Fruit fly (Drosophila melanogaster) whole organism, embryonic: ENCODE measurements around the gene TwdlR.

Experiments used
- Awh ChIP-seq: fragments of 200-800 bp; sonication (Bioruptor generic); IDR thresholded peaks from 2 replicates; pipeline ENCODE4, ENCODE4 v1.3.6; 2022; ENCODE audit warnings: missing biosample characterization, missing genetic modification characterization
- Bgb ChIP-seq: fragments of 200-800 bp; sonication (Bioruptor generic); IDR thresholded peaks from 2 replicates; pipeline ENCODE4 v1.3.6; 2022; ENCODE audit warnings: missing biosample characterization, missing genetic modification characterization; ENCODE audit not compliant: partially characterized antibody
- CG10979 ChIP-seq: fragments of 200-800 bp; sonication (Bioruptor generic); optimal IDR thresholded peaks from 2 replicates; lab custom pipeline; 2018; ENCODE audit warnings: missing biosample characterization, mild to moderate bottlenecking, missing genetic modification characterization, moderate library complexity
- CG11696 ChIP-seq: fragments of 200-800 bp; sonication (Bioruptor generic); IDR thresholded peaks from 2 replicates; pipeline ENCODE4 v1.3.6; 2022; ENCODE audit warnings: missing biosample characterization, missing genetic modification characterization
- CG12942 ChIP-seq: fragments of 200-800 bp; sonication (Bioruptor generic); optimal IDR thresholded peaks from 3 replicates; lab custom pipeline; 2016; ENCODE audit warnings: missing biosample characterization, missing genetic modification characterization
- CG14965 ChIP-seq: fragments of 200-800 bp; sonication (Bioruptor generic); optimal IDR thresholded peaks from 2 replicates; lab custom pipeline; 2016; ENCODE audit warnings: missing biosample characterization, missing genetic modification characterization, borderline replicate concordance
- CG15696 ChIP-seq: fragments of 200-800 bp; sonication (Bioruptor generic); optimal IDR thresholded peaks from 2 replicates; lab custom pipeline; 2019; ENCODE audit warnings: missing biosample characterization, mild to moderate bottlenecking, missing genetic modification characterization, moderate library complexity
- CG17359 ChIP-seq: fragments of 200-800 bp; sonication (Bioruptor generic); optimal IDR thresholded peaks from 3 replicates; lab custom pipeline; 2018; ENCODE audit warnings: missing biosample characterization, mild to moderate bottlenecking, missing genetic modification characterization, moderate library complexity
- CG17912 ChIP-seq: fragments of 200-800 bp; sonication (Bioruptor generic); optimal IDR thresholded peaks from 2 replicates; lab custom pipeline; 2018; ENCODE audit warnings: missing biosample characterization, mild to moderate bottlenecking, missing genetic modification characterization
- CG18476 ChIP-seq: fragments of 200-800 bp; sonication (Bioruptor generic); optimal IDR thresholded peaks from 2 replicates; lab custom pipeline; 2016; ENCODE audit warnings: missing biosample characterization, mild to moderate bottlenecking, missing genetic modification characterization
- CG3065 ChIP-seq: fragments of 200-800 bp; sonication (Bioruptor generic); optimal IDR thresholded peaks from 2 replicates; lab custom pipeline; 2016; ENCODE audit warnings: missing biosample characterization, missing genetic modification characterization
- CG31388 ChIP-seq: fragments of 200-800 bp; sonication (Bioruptor generic); optimal IDR thresholded peaks from 2 replicates; lab custom pipeline; 2016; ENCODE audit warnings: missing biosample characterization, missing genetic modification characterization
- CG34224 ChIP-seq: fragments of 200-800 bp; sonication (Bioruptor generic); IDR thresholded peaks from 3 replicates; pipeline ENCODE4 v1.3.6; 2022; ENCODE audit warnings: missing biosample characterization, missing genetic modification characterization; ENCODE audit not compliant: partially characterized antibody
- CG34376 ChIP-seq: fragments of 200-800 bp; sonication (Bioruptor generic); optimal IDR thresholded peaks from 2 replicates; lab custom pipeline; 2018; ENCODE audit warnings: missing biosample characterization, mild to moderate bottlenecking, missing genetic modification characterization
- CG4424 ChIP-seq: fragments of 200-800 bp; sonication (Bioruptor generic); optimal IDR thresholded peaks from 3 replicates; lab custom pipeline; 2016; ENCODE audit warnings: missing biosample characterization, missing genetic modification characterization
- CG6813 ChIP-seq: fragments of 200-800 bp; sonication (Bioruptor generic); optimal IDR thresholded peaks from 2 replicates; lab custom pipeline; 2017; ENCODE audit warnings: missing biosample characterization, missing genetic modification characterization, mild to moderate bottlenecking, moderate library complexity, missing genetic modification reagents
- CG7963 ChIP-seq: fragments of 200-800 bp; sonication (Bioruptor generic); IDR thresholded peaks from 3 replicates; pipeline ENCODE4 v1.3.6; 2022; ENCODE audit warnings: missing biosample characterization, missing genetic modification characterization; ENCODE audit not compliant: partially characterized antibody
- CG8765 ChIP-seq: fragments of 200-800 bp; sonication (Bioruptor generic); IDR thresholded peaks from 2 replicates; pipeline ENCODE4 v1.3.6; 2022; ENCODE audit warnings: missing biosample characterization, missing genetic modification characterization
- CTCF ChIP-seq: fragments of 200-800 bp; sonication (Bioruptor generic); optimal IDR thresholded peaks from 2 replicates; lab custom pipeline; 2017; ENCODE audit warnings: missing biosample characterization, mild to moderate bottlenecking, missing genetic modification characterization, moderate library complexity
- Dbx ChIP-seq: fragments of 200-800 bp; sonication (Bioruptor generic); IDR thresholded peaks from 3 replicates; pipeline ENCODE4 v1.3.6; 2022; ENCODE audit warnings: missing biosample characterization, missing genetic modification characterization
- Deaf1 ChIP-seq: fragments of 200-800 bp; optimal IDR thresholded peaks from 3 replicates; lab custom pipeline; 2019; ENCODE audit warnings: missing biosample characterization, mild to moderate bottlenecking, missing genetic modification characterization, moderate library complexity
- Ets65A ChIP-seq: fragments of 200-800 bp; sonication (Bioruptor generic); peaks from one replicate; lab custom pipeline; 2016; ENCODE audit warnings: missing biosample characterization, missing genetic modification characterization
- Gsc ChIP-seq: fragments of 200-800 bp; sonication (Bioruptor generic); IDR thresholded peaks from 2 replicates; pipeline ENCODE4 v1.3.6; 2022; ENCODE audit warnings: missing biosample characterization, missing genetic modification characterization
- Hand ChIP-seq: fragments of 200-800 bp; sonication (Bioruptor generic); optimal IDR thresholded peaks from 2 replicates; lab custom pipeline; 2017; ENCODE audit warnings: mild to moderate bottlenecking, missing biosample characterization, missing genetic modification reagents, missing genetic modification characterization
- Med ChIP-seq: fragments of 200-800 bp; sonication (Bioruptor generic); peaks from one replicate; lab custom pipeline; 2016; ENCODE audit warnings: missing biosample characterization, missing genetic modification characterization, mild to moderate bottlenecking, inconsistent platforms, moderate library complexity
- Meics ChIP-seq: fragments of 200-800 bp; sonication (Bioruptor generic); optimal IDR thresholded peaks from 2 replicates; lab custom pipeline; 2017; ENCODE audit warnings: missing biosample characterization, mild to moderate bottlenecking, missing genetic modification characterization
- Pdp1 ChIP-seq, 2 experiments: fragments of 200-800 bp; sonication (Bioruptor generic); optimal IDR thresholded peaks; 3 replicates each; lab custom pipeline; 2016; ENCODE audit warnings: missing biosample characterization in 2 of 2, missing genetic modification characterization in 2 of 2, mild to moderate bottlenecking in 1 of 2, moderate library complexity in 1 of 2
- Rfx ChIP-seq: fragments of 200-800 bp; sonication (Bioruptor generic); IDR thresholded peaks from 2 replicates; pipeline ENCODE4 v1.3.6; 2022; ENCODE audit warnings: missing biosample characterization, missing genetic modification characterization
- Sox100B ChIP-seq: fragments of 200-800 bp; sonication (Bioruptor generic); optimal IDR thresholded peaks from 3 replicates; lab custom pipeline; 2018; ENCODE audit warnings: missing biosample characterization, mild to moderate bottlenecking, missing genetic modification characterization
- cad ChIP-seq: fragments of >200 bp; optimal IDR thresholded peaks from 2 replicates; lab custom pipeline; 2017; ENCODE audit warnings: missing biosample characterization, missing genetic modification characterization
- ci ChIP-seq: fragments of 200-800 bp; sonication (Bioruptor generic); IDR thresholded peaks from 3 replicates; pipeline ENCODE4 v1.3.6; 2022; ENCODE audit warnings: missing biosample characterization, missing genetic modification characterization
- da ChIP-seq: fragments of 200-800 bp; sonication (Bioruptor generic); optimal IDR thresholded peaks from 2 replicates; lab custom pipeline; 2016; ENCODE audit warnings: missing biosample characterization, missing genetic modification characterization
- dm ChIP-seq: fragments of 200-800 bp; sonication (Bioruptor generic); optimal IDR thresholded peaks from 3 replicates; lab custom pipeline; 2016; ENCODE audit warnings: missing biosample characterization, missing genetic modification characterization
- emc ChIP-seq: fragments of 200-800 bp; sonication (Bioruptor generic); optimal IDR thresholded peaks from 2 replicates; lab custom pipeline; 2016; ENCODE audit warnings: missing biosample characterization, missing genetic modification characterization
- en ChIP-seq: fragments of 200-800 bp; sonication (Bioruptor generic); optimal IDR thresholded peaks from 2 replicates; lab custom pipeline; 2016; ENCODE audit warnings: missing biosample characterization, missing genetic modification characterization
- exex ChIP-seq: fragments of 200-800 bp; sonication (Bioruptor generic); optimal IDR thresholded peaks from 4 replicates; lab custom pipeline; 2018; ENCODE audit warnings: missing biosample characterization, mild to moderate bottlenecking, missing genetic modification characterization, moderate library complexity
- eyg ChIP-seq: fragments of 200-800 bp; sonication (Bioruptor generic); optimal IDR thresholded peaks from 3 replicates; lab custom pipeline; 2016; ENCODE audit warnings: missing biosample characterization, missing genetic modification characterization
- gce ChIP-seq: fragments of 200-800 bp; sonication (Bioruptor generic); IDR thresholded peaks from 3 replicates; pipeline ENCODE4 v1.3.6; 2022; ENCODE audit warnings: missing biosample characterization, missing genetic modification characterization
- grn ChIP-seq: fragments of 200-800 bp; sonication (Bioruptor generic); optimal IDR thresholded peaks from 3 replicates; lab custom pipeline; 2017; ENCODE audit warnings: missing biosample characterization, missing genetic modification characterization
- kni ChIP-seq: fragments of 200-800 bp; sonication (Bioruptor generic); optimal IDR thresholded peaks from 3 replicates; lab custom pipeline; 2017; ENCODE audit warnings: mild to moderate bottlenecking, missing biosample characterization, missing genetic modification reagents, missing genetic modification characterization
- luna ChIP-seq: fragments of 200-800 bp; sonication (Bioruptor generic); optimal IDR thresholded peaks from 2 replicates; lab custom pipeline; 2016; ENCODE audit warnings: missing biosample characterization, missing genetic modification characterization
- mirr ChIP-seq: fragments of 200-800 bp; sonication (Bioruptor generic); optimal IDR thresholded peaks from 3 replicates; lab custom pipeline; 2018; ENCODE audit warnings: missing biosample characterization, mild to moderate bottlenecking, missing genetic modification characterization
- pho ChIP-seq: fragments of 200-800 bp; sonication (Bioruptor generic); optimal IDR thresholded peaks from 2 replicates; lab custom pipeline; 2016; ENCODE audit warnings: missing biosample characterization, missing genetic modification characterization
- pnt ChIP-seq: fragments of 200-800 bp; sonication (Bioruptor generic); optimal IDR thresholded peaks from 3 replicates; lab custom pipeline; 2016; ENCODE audit warnings: missing biosample characterization, missing genetic modification characterization
- pum ChIP-seq: fragments of 200-800 bp; sonication (Bioruptor generic); optimal IDR thresholded peaks from 2 replicates; lab custom pipeline; 2016; ENCODE audit warnings: missing biosample characterization, missing genetic modification characterization
- shn ChIP-seq: fragments of 200-800 bp; sonication (Bioruptor generic); optimal IDR thresholded peaks from 3 replicates; lab custom pipeline; 2016; ENCODE audit warnings: missing biosample characterization, missing genetic modification characterization
- tio ChIP-seq: fragments of 200-800 bp; sonication (Bioruptor generic); optimal IDR thresholded peaks from 2 replicates; lab custom pipeline; 2017; ENCODE audit warnings: missing biosample characterization, missing genetic modification characterization, inconsistent platforms

TwdlR gene

DNA sequence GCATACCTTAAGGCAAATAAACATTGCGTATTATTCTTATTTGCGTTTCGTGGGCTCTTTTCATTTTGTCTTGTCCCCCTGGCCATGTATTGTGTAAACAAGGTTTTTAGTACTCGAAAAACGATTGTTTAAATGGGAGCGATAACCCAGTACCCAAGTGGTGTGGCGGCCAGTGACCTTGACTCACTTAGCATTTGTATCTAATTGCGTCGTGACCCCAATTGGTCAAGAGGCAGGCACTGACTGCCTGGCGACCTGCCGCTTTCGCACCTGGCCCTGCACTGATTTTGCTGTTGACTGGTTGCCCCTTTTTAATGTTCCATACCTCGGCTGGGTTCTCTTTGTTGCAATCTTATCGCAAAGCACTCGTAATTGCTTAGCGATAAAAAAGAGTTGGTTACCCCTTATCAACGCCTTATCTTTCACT, 46.5 kb upstream of the TwdlR start (continued):
- TF ChIP-seq CG11696 (GFP tag; lab: Robert Waterston, UW): no peak
- no peak for TF ChIP-seq CG31388
- no peak for TF ChIP-seq Gsc (GFP tag; lab: Robert Waterston, UW)
- no peak for TF ChIP-seq CTCF (GFP tag; lab: Kevin White, UChicago)
- no peak for TF ChIP-seq CG6813
- TF ChIP-seq CG17912: no peak
- no peak for TF ChIP-seq Bgb
- peak; percentile 93 for TF ChIP-seq exex (tag; lab: Kevin White, UChicago)
- no peak for TF ChIP-seq CG34224 (GFP tag; lab: Robert Waterston, UW)
- TF ChIP-seq emc: no peak
- TF ChIP-seq ci (GFP tag; lab: Robert Waterston, UW): 0 out of 3 replicates have a peak, but pooled peaks have one; percentile 43
- TF ChIP-seq gce (GFP tag; lab: Robert Waterston, UW): no peak
- peak; percentile 25 for TF ChIP-seq eyg (GFP tag; lab: Kevin White, UChicago)
- no peak for TF ChIP-seq CG3065
- no peak for TF ChIP-seq CG7963 (GFP tag; lab: Robert Waterston, UW)
- peak; percentile 21 for TF ChIP-seq Meics (GFP tag; lab: Kevin White, UChicago)
- peak in 1 of 2 experiments; percentile 7 for TF ChIP-seq Pdp1 (GFP tag; optimal IDR thresholded peaks at IDR 0.05; lab: Kevin White, UChicago)
- no peak for TF ChIP-seq luna (GFP tag; lab: Kevin White, UChicago)
- TF ChIP-seq CG10979 (tag; lab: Kevin White, UChicago): no peak
- TF ChIP-seq Sox100B (GFP tag; lab: Kevin White, UChicago): no peak
- no peak for TF ChIP-seq dm
- TF ChIP-seq kni (GFP tag; lab: Kevin White, UChicago): no peak
- no peak for TF ChIP-seq Hand
- TF ChIP-seq Awh (GFP tag; lab: Robert Waterston, UW): 0 out of 2 replicates have a peak, but pooled peaks have one; percentile 43
- TF ChIP-seq grn (GFP tag; lab: Kevin White, UChicago): peak; percentile 72
- peak; percentile 23; the same call in 1 of the 2 replicates for TF ChIP-seq Rfx (GFP tag; lab: Robert Waterston, UW)
- TF ChIP-seq Deaf1: peak; percentile 2
- TF ChIP-seq CG8765 (GFP tag; lab: Robert Waterston, UW): no peak
- no peak for TF ChIP-seq CG4424 (GFP tag; lab: Kevin White, UChicago)
- no peak for TF ChIP-seq cad (GFP tag; lab: Kevin White, UChicago)
- TF ChIP-seq mirr (GFP tag; lab: Kevin White, UChicago): peak; percentile 81
- no peak for TF ChIP-seq Ets65A
- TF ChIP-seq pum (GFP tag; lab: Kevin White, UChicago): no peak
- peak; percentile 81 for TF ChIP-seq Med (GFP tag; lab: Kevin White, UChicago)
- no peak for TF ChIP-seq CG15696 (tag; lab: Kevin White, UChicago)
- no peak for TF ChIP-seq en (GFP tag; lab: Kevin White, UChicago)
- TF ChIP-seq pnt (GFP tag; lab: Kevin White, UChicago): no peak
- TF ChIP-seq tio (GFP tag; lab: Kevin White, UChicago): no peak
- TF ChIP-seq da (GFP tag; lab: Kevin White, UChicago): no peak
- TF ChIP-seq CG12942 (GFP tag; lab: Kevin White, UChicago): no peak
- no peak for TF ChIP-seq CG14965 (GFP tag; lab: Kevin White, UChicago)
- peak; percentile 64 for TF ChIP-seq CG34376 (GFP tag; lab: Kevin White, UChicago)
- no peak for TF ChIP-seq CG18476
- TF ChIP-seq CG17359: peak; percentile 15
- peak; percentile 50; the same call in 2 of the 3 replicates for TF ChIP-seq Dbx
- TF ChIP-seq shn (GFP tag; lab: Kevin White, UChicago): no peak
- no peak for TF ChIP-seq pho
